Worm (Caenorhabditis elegans): Measurements from ENCODE around the gene try-8.

ce11 chrV:7409599-7409998 lies 44.5 kb downstream of the try-8 start, which contains the start of gene R13D7.2:
- no peak for TF ChIP-seq skn-1 (tag; optimal IDR thresholded peaks at IDR 0.05)
- TF ChIP-seq daf-8 (GFP tag; IDR thresholded peaks at IDR 0.05) = no peak
- no peak for TF ChIP-seq pha-4 (GFP tag; IDR thresholded peaks at IDR 0.05)
- TF ChIP-seq pha-4 (tag; optimal IDR thresholded peaks at IDR 0.05) = no peak

Measured in whole organism, L4 larva.